Worm (Caenorhabditis elegans) whole organism, young adult: ENCODE measurements around the gene sbp-1.

ENCODE experiments used
- B0019.2 ChIP-seq: fragments of 200-800 bp; sonication (Bioruptor generic); conservative IDR thresholded peaks from 2 replicates; pipeline ENCODE4 v1.3.6; 2022; ENCODE audit warnings: missing genetic modification reagents, missing genetic modification characterization, missing compliant biosample characterization
- B0336.3 ChIP-seq: fragments of 200-800 bp; sonication (Bioruptor generic); IDR thresholded peaks from 2 replicates; pipeline ENCODE4 v1.3.6; 2022; ENCODE audit warnings: missing genetic modification characterization, missing compliant biosample characterization
- D2030.7 ChIP-seq: fragments of 200-800 bp; sonication (Bioruptor generic); IDR thresholded peaks from 2 replicates; pipeline ENCODE4 v1.3.6; 2022; ENCODE audit warnings: missing genetic modification reagents, missing genetic modification characterization, missing compliant biosample characterization
- F23B12.7 ChIP-seq: sonication (generic microtip); optimal IDR thresholded peaks from 2 replicates; lab custom pipeline; 2017; ENCODE audit warnings: missing genetic modification characterization, mild to moderate bottlenecking, missing compliant biosample characterization, antibody characterized with exemption, moderate library complexity; ENCODE audit not compliant: insufficient read depth
- F33H1.4 ChIP-seq: fragments of 200-800 bp; sonication (Bioruptor generic); IDR thresholded peaks from 2 replicates; pipeline ENCODE4 v1.3.6; 2022; ENCODE audit warnings: missing genetic modification reagents, missing genetic modification characterization, missing compliant biosample characterization
- F39B2.1 ChIP-seq: fragments of 200-800 bp; sonication (Bioruptor generic); IDR thresholded peaks from 2 replicates; pipeline ENCODE4 v1.3.6; 2022; ENCODE audit warnings: missing genetic modification reagents, missing genetic modification characterization, missing compliant biosample characterization
- F57A8.1 ChIP-seq: fragments of 200-800 bp; sonication (Bioruptor generic); optimal IDR thresholded peaks from 2 replicates; lab custom pipeline; 2018; ENCODE audit warnings: mild to moderate bottlenecking, missing genetic modification characterization, moderate library complexity, missing compliant biosample characterization
- K11D2.4 ChIP-seq: fragments of 200-800 bp; sonication (Bioruptor generic); IDR thresholded peaks from 2 replicates; pipeline ENCODE4 v1.3.6; 2022; ENCODE audit warnings: missing genetic modification reagents, missing genetic modification characterization, missing compliant biosample characterization
- K12H6.12 ChIP-seq: fragments of 200-800 bp; sonication (Bioruptor generic); optimal IDR thresholded peaks from 2 replicates; lab custom pipeline; 2018; ENCODE audit warnings: mild to moderate bottlenecking, missing genetic modification characterization, missing compliant biosample characterization
- T26A5.8 ChIP-seq: sonication (generic microtip); optimal IDR thresholded peaks from 2 replicates; lab custom pipeline; 2016; ENCODE audit warnings: missing genetic modification characterization, missing compliant biosample characterization
- ZK185.1 ChIP-seq: sonication (generic microtip); optimal IDR thresholded peaks from 2 replicates; lab custom pipeline; 2016; ENCODE audit warnings: mild to moderate bottlenecking, missing genetic modification characterization, missing compliant biosample characterization; ENCODE audit not compliant: poor library complexity, severe bottlenecking
- aptf-2 ChIP-seq: fragments of 200-800 bp; sonication (Bioruptor generic); conservative IDR thresholded peaks from 2 replicates; pipeline ENCODE4 v1.3.6; 2022; ENCODE audit warnings: missing genetic modification reagents, missing genetic modification characterization, missing compliant biosample characterization
- aptf-3 ChIP-seq: fragments of 200-800 bp; sonication (Bioruptor generic); IDR thresholded peaks from 2 replicates; pipeline ENCODE4 v1.3.6; 2022; ENCODE audit warnings: missing genetic modification characterization, missing compliant biosample characterization
- atf-7 ChIP-seq: sonication (generic microtip); optimal IDR thresholded peaks from 2 replicates; lab custom pipeline; 2017; ENCODE audit warnings: mild to moderate bottlenecking, missing genetic modification characterization, missing compliant biosample characterization
- attf-3 ChIP-seq: fragments of 200-800 bp; sonication (Bioruptor generic); conservative IDR thresholded peaks from 2 replicates; pipeline ENCODE4 v1.3.6; 2022; ENCODE audit warnings: missing genetic modification reagents, missing genetic modification characterization, missing compliant biosample characterization
- bed-1 ChIP-seq: fragments of 200-800 bp; sonication (Bioruptor generic); IDR thresholded peaks from 2 replicates; pipeline ENCODE4 v1.3.6; 2022; ENCODE audit warnings: missing genetic modification reagents, missing genetic modification characterization, missing compliant biosample characterization
- ccch-3 ChIP-seq: fragments of 200-800 bp; sonication (Bioruptor generic); optimal IDR thresholded peaks from 2 replicates; lab custom pipeline; 2018; ENCODE audit warnings: mild to moderate bottlenecking, missing genetic modification characterization, missing compliant biosample characterization
- cebp-1 ChIP-seq, 2 experiments: fragments of 200-800 bp in 1 of 2; sonication (Bioruptor generic) in 1 of 2; sonication (generic microtip) in 1 of 2; IDR thresholded peaks in 1 of 2; optimal IDR thresholded peaks in 1 of 2; 2 replicates each; pipeline versions ENCODE4 v1.3.6 to Lab custom; 2017 to 2022; ENCODE audit warnings: missing compliant biosample characterization in 2 of 2, missing genetic modification characterization in 2 of 2, mild to moderate bottlenecking in 1 of 2, missing genetic modification reagents in 1 of 2, moderate library complexity in 1 of 2
- ceh-27 ChIP-seq: fragments of 200-800 bp; sonication (Bioruptor generic); optimal IDR thresholded peaks from 2 replicates; lab custom pipeline; 2018; ENCODE audit warnings: mild to moderate bottlenecking, missing genetic modification characterization, moderate library complexity, missing compliant biosample characterization
- ceh-40 ChIP-seq: fragments of 200-800 bp; sonication (Bioruptor generic); IDR thresholded peaks from 2 replicates; pipeline ENCODE4 v1.3.6; 2022; ENCODE audit warnings: missing genetic modification characterization, missing compliant biosample characterization
- dpff-1 ChIP-seq: sonication (generic microtip); optimal IDR thresholded peaks from 2 replicates; lab custom pipeline; 2017; ENCODE audit warnings: mild to moderate bottlenecking, missing genetic modification characterization, missing compliant biosample characterization
- ekl-4 ChIP-seq: fragments of 200-800 bp; sonication (Bioruptor generic); IDR thresholded peaks from 2 replicates; pipeline ENCODE4 v1.3.6; 2022; ENCODE audit warnings: missing genetic modification reagents, missing genetic modification characterization, missing compliant biosample characterization
- hmg-1.2 ChIP-seq: fragments of 200-800 bp; sonication (Bioruptor generic); IDR thresholded peaks from 2 replicates; pipeline ENCODE4 v1.3.6; 2022; ENCODE audit warnings: missing genetic modification reagents, missing genetic modification characterization, missing compliant biosample characterization
- lin-40 ChIP-seq: sonication (generic microtip); optimal IDR thresholded peaks from 2 replicates; lab custom pipeline; 2016; ENCODE audit warnings: missing genetic modification characterization, mild to moderate bottlenecking, missing compliant biosample characterization, missing genotype, missing genetic modification reagents
- lin-54 ChIP-seq: fragments of 200-800 bp; sonication (Bioruptor generic); optimal IDR thresholded peaks from 2 replicates; lab custom pipeline; 2018; ENCODE audit warnings: mild to moderate bottlenecking, missing genetic modification characterization, missing compliant biosample characterization
- madf-10 ChIP-seq: sonication (generic microtip); optimal IDR thresholded peaks from 2 replicates; lab custom pipeline; 2016; ENCODE audit warnings: mild to moderate bottlenecking, missing genetic modification characterization, missing compliant biosample characterization
- mcd-1 ChIP-seq: fragments of 200-800 bp; sonication (Bioruptor generic); IDR thresholded peaks from 2 replicates; pipeline ENCODE4 v1.3.6; 2022; ENCODE audit warnings: missing genetic modification reagents, missing genetic modification characterization, missing compliant biosample characterization
- nfya-1 ChIP-seq: sonication (generic microtip); optimal IDR thresholded peaks from 2 replicates; lab custom pipeline; 2017; ENCODE audit warnings: antibody characterized with exemption, missing compliant biosample characterization, missing genetic modification characterization, borderline replicate concordance; ENCODE audit not compliant: insufficient read depth
- nhr-80 ChIP-seq: sonication (generic microtip); optimal IDR thresholded peaks from 2 replicates; lab custom pipeline; 2016; ENCODE audit warnings: missing genetic modification characterization, missing compliant biosample characterization
- pbrm-1 ChIP-seq: fragments of 200-800 bp; sonication (Bioruptor generic); IDR thresholded peaks from 2 replicates; pipeline ENCODE4 v1.3.6; 2022; ENCODE audit warnings: missing genetic modification reagents, missing genetic modification characterization, missing compliant biosample characterization
- rec-8 ChIP-seq, 2 experiments: sonication (generic microtip); optimal IDR thresholded peaks; 2 replicates each; lab custom pipeline; 2016; ENCODE audit warnings: mild to moderate bottlenecking in 2 of 2, missing genetic modification characterization in 2 of 2, missing genetic modification reagents in 2 of 2, missing genotype in 2 of 2, missing biosample characterization in 1 of 2, missing compliant biosample characterization in 1 of 2, moderate library complexity in 1 of 2
- repo-1 ChIP-seq: sonication (generic microtip); optimal IDR thresholded peaks from 2 replicates; lab custom pipeline; 2017; ENCODE audit warnings: mild to moderate bottlenecking, missing genetic modification characterization, missing compliant biosample characterization
- rpc-1 ChIP-seq, 2 experiments: fragments of 150-350 bp in 1 of 2; sonication (generic microtip) in 1 of 2; optimal IDR thresholded peaks; 2 replicates each; lab custom pipeline; 2014 to 2018; ENCODE audit warnings: missing biosample characterization in 1 of 2, missing genetic modification characterization in 1 of 2, missing genetic modification reagents in 1 of 2, missing genotype in 1 of 2
- sea-2 ChIP-seq: fragments of 200-800 bp; sonication (Bioruptor generic); IDR thresholded peaks from 2 replicates; pipeline ENCODE4 v1.3.6; 2022; ENCODE audit warnings: missing genetic modification characterization, missing compliant biosample characterization
- snpc-3.4 ChIP-seq: sonication (generic microtip); optimal IDR thresholded peaks from 2 replicates; lab custom pipeline; 2017; ENCODE audit warnings: missing genetic modification characterization, mild to moderate bottlenecking, missing compliant biosample characterization, antibody characterized with exemption, moderate library complexity, missing genotype, missing genetic modification reagents
- snpc-4 ChIP-seq, 5 experiments: fragments of 150-350 bp in 1 of 5; sonication (generic microtip) in 4 of 5; optimal IDR thresholded peaks; 2 replicates each; lab custom pipeline; 2014 to 2018; ENCODE audit warnings: missing genetic modification characterization in 5 of 5, missing biosample characterization in 3 of 5, antibody characterized with exemption in 2 of 5, mild to moderate bottlenecking in 2 of 5, missing compliant biosample characterization in 2 of 5, missing genotype in 2 of 5, moderate library complexity in 2 of 5, missing genetic modification reagents in 1 of 5
- unc-62 ChIP-seq: fragments of 150-350 bp; optimal IDR thresholded peaks from 2 replicates; lab custom pipeline; 2014; ENCODE audit warnings: missing biosample characterization, missing genetic modification reagents, missing genetic modification characterization
- xnd-1 ChIP-seq: sonication (generic microtip); optimal IDR thresholded peaks from 2 replicates; lab custom pipeline; 2016; ENCODE audit warnings: missing genotype, missing genetic modification reagents, missing genetic modification characterization, missing compliant biosample characterization
- zfh-2 ChIP-seq: fragments of 200-800 bp; sonication (Bioruptor generic); conservative IDR thresholded peaks from 2 replicates; pipeline ENCODE4 v1.3.6; 2022; ENCODE audit warnings: missing genetic modification reagents, missing genetic modification characterization, missing compliant biosample characterization
- ztf-25 ChIP-seq: fragments of 200-800 bp; sonication (Bioruptor generic); IDR thresholded peaks from 2 replicates; pipeline ENCODE4 v1.3.6; 2022; ENCODE audit warnings: missing genetic modification reagents, missing genetic modification characterization, missing compliant biosample characterization

sbp-1 gene

ce11 chrIII:11466420-11467188 is 24.2 kb upstream of the sbp-1 start (continued):
- TF ChIP-seq nfya-1 (tag; lab: Kevin White, UChicago) = no peak
- TF ChIP-seq ekl-4 (GFP tag; lab: Robert Waterston, UW) = no peak
- TF ChIP-seq lin-40 (tag; lab: Kevin White, UChicago) = no peak
- no peak for TF ChIP-seq sea-2 (GFP tag; lab: Robert Waterston, UW)
- TF ChIP-seq cebp-1 (GFP tag; IDR thresholded peaks at IDR 0.05; lab: Robert Waterston, UW) = no peak
- peak; percentile 18 for TF ChIP-seq cebp-1 (tag; optimal IDR thresholded peaks at IDR 0.05; lab: Kevin White, UChicago)
- no peak for TF ChIP-seq snpc-3.4
- no peak for TF ChIP-seq repo-1 (tag; lab: Kevin White, UChicago)
- TF ChIP-seq ZK185.1 (tag; lab: Kevin White, UChicago) = no peak
- no peak for TF ChIP-seq B0019.2 (GFP tag; lab: Robert Waterston, UW)
- no peak for TF ChIP-seq F33H1.4
- TF ChIP-seq hmg-1.2 = peak; percentile 75; the same call in 1 of the 2 replicates
- no peak for TF ChIP-seq mcd-1 (GFP tag; lab: Robert Waterston, UW)
- TF ChIP-seq zfh-2 (GFP tag; lab: Robert Waterston, UW) = peak; percentile 65
- no peak for TF ChIP-seq ceh-27 (GFP tag; lab: Kevin White, UChicago)
- TF ChIP-seq nhr-80 (tag; lab: Kevin White, UChicago) = peak; percentile 59
- no peak for TF ChIP-seq ccch-3
- TF ChIP-seq madf-10 (tag; lab: Kevin White, UChicago) = no peak
- TF ChIP-seq xnd-1 (tag; lab: Kevin White, UChicago) = no peak
- TF ChIP-seq attf-3 = no peak
- TF ChIP-seq T26A5.8 (tag; lab: Kevin White, UChicago) = no peak
- no peak for TF ChIP-seq dpff-1 (tag; lab: Kevin White, UChicago)
- no peak for TF ChIP-seq aptf-3 (GFP tag; lab: Robert Waterston, UW)
- TF ChIP-seq K12H6.12 (tag; lab: Kevin White, UChicago) = peak; percentile 19
- TF ChIP-seq aptf-2 (GFP tag; lab: Robert Waterston, UW) = no peak
- no peak for TF ChIP-seq rec-8 (tag; optimal IDR thresholded peaks at IDR 0.05; lab: Kevin White, UChicago)
- TF ChIP-seq B0336.3 (GFP tag; lab: Robert Waterston, UW) = no peak
- TF ChIP-seq unc-62 (GFP tag; lab: Kevin White, UChicago) = no peak
- no peak for TF ChIP-seq lin-54 (GFP tag; lab: Kevin White, UChicago)
- TF ChIP-seq pbrm-1 (GFP tag; lab: Robert Waterston, UW) = no peak
- TF ChIP-seq ztf-25 (GFP tag; lab: Robert Waterston, UW) = 0 out of 2 replicates have a peak, but pooled peaks have one; percentile 44
- TF ChIP-seq bed-1 (GFP tag; lab: Robert Waterston, UW) = no peak
- TF ChIP-seq rpc-1 (optimal IDR thresholded peaks at IDR 0.05; lab: Kevin White, UChicago) = no peak
- no peak for TF ChIP-seq rpc-1 (tag; optimal IDR thresholded peaks at IDR 0.05; lab: Kevin White, UChicago)
- TF ChIP-seq F39B2.1 (GFP tag; lab: Robert Waterston, UW) = no peak
- TF ChIP-seq F23B12.7 = no peak
- TF ChIP-seq F57A8.1 (GFP tag; lab: Kevin White, UChicago) = no peak
- TF ChIP-seq D2030.7 (GFP tag; lab: Robert Waterston, UW) = no peak
- TF ChIP-seq snpc-4 (GFP tag; optimal IDR thresholded peaks at IDR 0.05; lab: Kevin White, UChicago) = no peak
- TF ChIP-seq snpc-4 (tag; optimal IDR thresholded peaks at IDR 0.05; lab: Kevin White, UChicago) = peak in 2 of 4 experiments; percentile 2 to 42
- no peak for TF ChIP-seq ceh-40
- no peak for TF ChIP-seq K11D2.4 (GFP tag; lab: Robert Waterston, UW)
- TF ChIP-seq atf-7 (tag; lab: Kevin White, UChicago) = no peak
